Worm (Caenorhabditis elegans) whole organism, mixed stage, embryonic: ENCODE results near the gene T16A9.3.

ENCODE experiments used
- M03D4.4 ChIP-seq: sonication (generic microtip); optimal IDR thresholded peaks from 2 replicates; lab custom pipeline; 2017; ENCODE audit warnings: mild to moderate bottlenecking, missing genetic modification characterization, missing compliant biosample characterization
- bed-3 ChIP-seq: fragments of 200-800 bp; sonication (Bioruptor generic); optimal IDR thresholded peaks from 3 replicates; lab custom pipeline; 2018; ENCODE audit warnings: mild to moderate bottlenecking, missing genetic modification characterization, moderate library complexity, missing compliant biosample characterization
- blmp-1 ChIP-seq: fragments of 150-350 bp; optimal IDR thresholded peaks from 2 replicates; lab custom pipeline; 2014; ENCODE audit warnings: missing biosample characterization, missing genetic modification characterization
- ceh-39 ChIP-seq: fragments of 150-350 bp; optimal IDR thresholded peaks from 2 replicates; lab custom pipeline; 2014; ENCODE audit warnings: missing biosample characterization, missing genetic modification characterization
- ceh-43 ChIP-seq: fragments of 200-800 bp; sonication (Bioruptor generic); optimal IDR thresholded peaks from 2 replicates; lab custom pipeline; 2018; ENCODE audit warnings: mild to moderate bottlenecking, missing genetic modification characterization, moderate library complexity, missing compliant biosample characterization
- ceh-83 ChIP-seq: fragments of 200-800 bp; sonication (Bioruptor generic); optimal IDR thresholded peaks from 2 replicates; lab custom pipeline; 2018; ENCODE audit warnings: mild to moderate bottlenecking, missing genetic modification characterization, missing compliant biosample characterization
- ces-1 ChIP-seq: fragments of 150-350 bp; optimal IDR thresholded peaks from 2 replicates; lab custom pipeline; 2014; ENCODE audit warnings: missing biosample characterization, missing genetic modification reagents, missing genetic modification characterization
- cnd-1 ChIP-seq: fragments of 200-800 bp; sonication (Bioruptor generic); optimal IDR thresholded peaks from 2 replicates; lab custom pipeline; 2018; ENCODE audit warnings: mild to moderate bottlenecking, missing genetic modification characterization, missing compliant biosample characterization
- drap-1 ChIP-seq: fragments of 200-800 bp; sonication (Bioruptor generic); optimal IDR thresholded peaks from 3 replicates; lab custom pipeline; 2018; ENCODE audit warnings: mild to moderate bottlenecking, missing genetic modification characterization, missing compliant biosample characterization
- elt-1 ChIP-seq: sonication (generic microtip); optimal IDR thresholded peaks from 2 replicates; lab custom pipeline; 2017; ENCODE audit warnings: missing genetic modification characterization, mild to moderate bottlenecking, missing compliant biosample characterization, antibody characterized with exemption, moderate library complexity, borderline replicate concordance; ENCODE audit not compliant: insufficient read depth
- ham-2 ChIP-seq: fragments of 200-800 bp; sonication (Bioruptor generic); optimal IDR thresholded peaks from 2 replicates; lab custom pipeline; 2018; ENCODE audit warnings: mild to moderate bottlenecking, missing genetic modification characterization, missing compliant biosample characterization
- hlh-1 ChIP-seq: fragments of 150-350 bp; optimal IDR thresholded peaks from 2 replicates; lab custom pipeline; 2014; ENCODE audit warnings: missing biosample characterization, missing genetic modification reagents, missing genetic modification characterization
- lin-13 ChIP-seq: fragments of 150-350 bp; optimal IDR thresholded peaks from 2 replicates; lab custom pipeline; 2014; ENCODE audit warnings: missing biosample characterization, missing genetic modification characterization
- lin-32 ChIP-seq: fragments of 200-800 bp; sonication (Bioruptor generic); optimal IDR thresholded peaks from 2 replicates; lab custom pipeline; 2018; ENCODE audit warnings: mild to moderate bottlenecking, missing genetic modification characterization, missing compliant biosample characterization
- mab-5 ChIP-seq: fragments of 150-350 bp; optimal IDR thresholded peaks from 2 replicates; lab custom pipeline; 2014; ENCODE audit warnings: missing biosample characterization, missing genetic modification characterization
- mep-1 ChIP-seq: fragments of 150-350 bp; optimal IDR thresholded peaks from 2 replicates; lab custom pipeline; 2017; ENCODE audit warnings: missing biosample characterization, missing genetic modification reagents, missing genetic modification characterization, inconsistent platforms
- nhr-2 ChIP-seq: fragments of 150-350 bp; optimal IDR thresholded peaks from 2 replicates; lab custom pipeline; 2014; ENCODE audit warnings: missing biosample characterization, missing genetic modification characterization
- nhr-237 ChIP-seq: fragments of 150-350 bp; optimal IDR thresholded peaks from 2 replicates; lab custom pipeline; 2014; ENCODE audit warnings: missing biosample characterization, missing genetic modification characterization
- nhr-28 ChIP-seq: fragments of 150-350 bp; optimal IDR thresholded peaks from 2 replicates; lab custom pipeline; 2014; ENCODE audit warnings: missing biosample characterization, missing genetic modification characterization
- pha-4 ChIP-seq: fragments of 150-350 bp; optimal IDR thresholded peaks from 2 replicates; lab custom pipeline; 2018; ENCODE audit warnings: missing biosample characterization, missing genetic modification reagents, missing genetic modification characterization
- sem-2 ChIP-seq: fragments of 200-800 bp; sonication (Bioruptor generic); optimal IDR thresholded peaks from 2 replicates; lab custom pipeline; 2018; ENCODE audit warnings: mild to moderate bottlenecking, missing genetic modification characterization, missing compliant biosample characterization
- snpc-4 ChIP-seq: fragments of 150-350 bp; optimal IDR thresholded peaks from 2 replicates; lab custom pipeline; 2014; ENCODE audit warnings: missing biosample characterization, missing genetic modification characterization
- sptf-1 ChIP-seq: sonication (generic microtip); optimal IDR thresholded peaks from 2 replicates; lab custom pipeline; 2017; ENCODE audit warnings: mild to moderate bottlenecking, missing genetic modification characterization, moderate library complexity, missing compliant biosample characterization
- tbx-8 ChIP-seq: fragments of 200-800 bp; sonication (Bioruptor generic); optimal IDR thresholded peaks from 2 replicates; lab custom pipeline; 2018; ENCODE audit warnings: mild to moderate bottlenecking, missing genetic modification characterization, moderate library complexity, missing compliant biosample characterization
- unc-120 ChIP-seq: sonication (generic microtip); optimal IDR thresholded peaks from 2 replicates; lab custom pipeline; 2017; ENCODE audit warnings: missing genetic modification characterization, missing compliant biosample characterization; ENCODE audit not compliant: poor library complexity, severe bottlenecking
- unc-39 ChIP-seq: fragments of 150-350 bp; optimal IDR thresholded peaks from 2 replicates; lab custom pipeline; 2014; ENCODE audit warnings: missing biosample characterization, missing genetic modification characterization
- unc-62 ChIP-seq: fragments of 150-350 bp; optimal IDR thresholded peaks from 2 replicates; lab custom pipeline; 2014; ENCODE audit warnings: missing biosample characterization, missing genetic modification reagents, missing genetic modification characterization
- zip-8 ChIP-seq: fragments of 150-350 bp; optimal IDR thresholded peaks from 2 replicates; lab custom pipeline; 2014; ENCODE audit warnings: missing biosample characterization, missing genetic modification characterization
- ztf-11 ChIP-seq: fragments of 150-350 bp; optimal IDR thresholded peaks from 2 replicates; lab custom pipeline; 2014; ENCODE audit warnings: missing biosample characterization, missing genetic modification characterization

T16A9.3 gene

DNA sequence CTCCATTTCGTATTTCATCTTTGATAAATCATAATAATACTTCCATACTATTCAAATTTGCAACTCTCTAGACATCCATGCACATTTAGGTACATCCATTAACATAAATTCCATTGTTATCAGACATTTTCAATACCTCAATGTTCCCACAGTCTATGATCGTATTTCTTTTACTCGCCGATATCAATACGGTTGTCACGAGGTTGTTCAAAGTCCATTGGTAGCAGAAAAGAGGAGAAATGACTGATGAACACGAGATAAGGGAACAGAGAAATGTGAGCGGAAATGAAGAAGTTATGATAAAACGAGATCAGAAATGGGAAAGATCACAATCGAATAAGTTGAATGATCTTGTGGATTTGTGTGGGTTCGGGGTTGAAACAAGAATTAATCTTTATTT is 7.5 kb downstream of the T16A9.3 start:
- TF ChIP-seq ceh-39 (tag; lab: Kevin White, UChicago) (no peak), ces-1 (GFP tag; lab: Kevin White, UChicago) (no peak), bed-3 (no peak), nhr-237 (no peak), unc-39 (tag; lab: Kevin White, UChicago) (no peak), pha-4 (tag; lab: Kevin White, UChicago) (no peak), sem-2 (no peak), unc-62 (no peak), sptf-1 (tag; lab: Kevin White, UChicago) (no peak), tbx-8 (no peak), snpc-4 (tag; lab: Kevin White, UChicago) (no peak)
- TF ChIP-seq, all 35 proteins: peak for 0

ce11 chrV:14215106-14215505 is 9.8 kb downstream of the T16A9.3 start, which contains the start of gene T16A9.5:
Gene T16A9.5 (minus strand): TSS chrV:14215206.
- no peak for TF ChIP-seq unc-120
- TF ChIP-seq ceh-83 (GFP tag; lab: Kevin White, UChicago): no peak
- TF ChIP-seq ham-2 (GFP tag; lab: Kevin White, UChicago): no peak
- TF ChIP-seq tbx-8: no peak
- TF ChIP-seq ceh-43 (GFP tag; lab: Kevin White, UChicago): no peak
- no peak for TF ChIP-seq unc-39 (tag; lab: Kevin White, UChicago)
- TF ChIP-seq ceh-39 (tag; lab: Kevin White, UChicago): no peak
- TF ChIP-seq mab-5: no peak

- TF ChIP-seq elt-1 (tag; lab: Kevin White, UChicago) (no peak), nhr-2 (no peak), M03D4.4 (tag; lab: Kevin White, UChicago) (no peak), mab-5 (no peak), drap-1 (no peak), ceh-83 (GFP tag; lab: Kevin White, UChicago) (no peak), blmp-1 (no peak), lin-32 (GFP tag; lab: Kevin White, UChicago) (no peak), unc-39 (tag; lab: Kevin White, UChicago) (no peak), mep-1 (tag; lab: Kevin White, UChicago) (no peak), ces-1 (GFP tag; lab: Kevin White, UChicago) (no peak), unc-62 (no peak), sem-2 (no peak), pha-4 (tag; lab: Kevin White, UChicago) (no peak), tbx-8 (no peak), zip-8 (no peak), ztf-11 (tag; lab: Kevin White, UChicago) (no peak), nhr-28 (no peak), bed-3 (no peak), lin-13 (tag; lab: Kevin White, UChicago) (no peak)
Measured at ce11 chrV:14223141-14223540, 17.8 kb downstream of the T16A9.3 start.

ce11 chrV:14226373-14226772 is 21.1 kb downstream of the T16A9.3 start, which contains the start of gene nep-21:
Gene nep-21 (minus strand): TSS chrV:14226473.
- TF ChIP-seq sem-2: no peak
- no peak for TF ChIP-seq tbx-8
- no peak for TF ChIP-seq mab-5
- TF ChIP-seq hlh-1 (tag; lab: Kevin White, UChicago): no peak
- no peak for TF ChIP-seq ceh-83 (GFP tag; lab: Kevin White, UChicago)
- no peak for TF ChIP-seq cnd-1 (tag; lab: Kevin White, UChicago)

DNA sequence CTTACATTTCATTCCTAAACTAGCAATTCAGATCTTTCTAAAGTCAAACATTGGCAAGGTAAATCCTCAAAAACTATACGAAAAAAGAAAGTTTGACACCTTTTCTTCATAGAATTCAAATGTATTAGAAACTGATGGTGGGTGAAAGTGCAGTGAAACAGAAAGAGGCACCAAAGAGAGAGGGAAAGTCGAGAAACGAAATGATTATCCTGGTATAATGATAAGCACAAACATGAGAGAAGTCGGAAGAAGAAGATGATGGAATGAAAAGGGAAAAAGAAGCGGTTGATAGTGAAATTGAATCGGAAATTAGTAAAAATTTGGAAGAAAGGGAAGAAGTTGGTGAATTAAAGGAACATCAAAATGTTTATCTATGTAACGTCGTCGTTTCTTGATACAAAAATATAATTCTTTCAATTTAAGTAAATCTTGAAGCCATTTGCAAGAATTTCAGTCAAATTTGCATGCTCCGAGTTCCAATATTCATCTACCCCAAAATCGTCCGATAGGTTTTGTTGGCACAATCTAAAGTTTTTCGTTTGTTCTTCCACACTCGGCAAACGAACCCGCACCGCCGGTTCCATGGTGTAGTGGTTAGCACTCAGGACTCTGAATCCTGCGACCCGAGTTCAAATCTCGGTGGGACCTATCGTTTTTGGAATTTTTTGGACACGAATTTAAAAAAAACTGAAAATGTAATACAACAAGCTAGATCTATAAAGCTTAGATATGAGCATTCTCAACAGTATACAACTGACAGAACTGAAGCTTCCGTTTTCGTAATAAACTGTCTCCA is 25.7 kb downstream of the T16A9.3 start:
- TF ChIP-seq tbx-8: no peak
- no peak for TF ChIP-seq unc-39 (tag; lab: Kevin White, UChicago)
- peak; percentile 68 for TF ChIP-seq blmp-1
- no peak for TF ChIP-seq pha-4 (tag; lab: Kevin White, UChicago)

DNA sequence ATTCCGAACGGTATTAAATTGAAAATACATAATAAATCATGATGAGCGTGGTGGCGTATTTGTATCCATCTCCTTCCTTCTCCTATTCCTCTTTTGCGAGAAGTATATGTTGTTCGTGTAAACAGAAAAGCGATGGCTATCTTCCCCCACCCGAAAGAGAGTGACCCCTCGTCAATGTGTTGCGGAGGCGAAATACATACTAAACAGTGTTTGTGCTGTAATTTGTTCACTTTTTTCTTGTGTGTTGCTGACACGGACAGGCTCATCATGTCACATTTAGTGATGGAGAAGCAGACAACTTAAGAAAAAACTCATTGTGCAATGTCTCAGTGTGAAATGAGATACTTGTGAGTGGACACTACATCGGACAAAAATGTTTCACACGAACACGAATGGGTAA is 26.3 kb downstream of the T16A9.3 start:
- TF ChIP-seq lin-32 (GFP tag; lab: Kevin White, UChicago) (no peak), ham-2 (GFP tag; lab: Kevin White, UChicago) (no peak), ces-1 (GFP tag; lab: Kevin White, UChicago) (no peak)
